Worm (Caenorhabditis elegans) whole organism, midembryonic: ENCODE measurements around the gene nxf-1.

Experiments used
- T22C8.4 ChIP-seq: fragments of 200-800 bp; sonication (Bioruptor generic); IDR thresholded peaks from 2 replicates; pipeline ENCODE4 v1.3.6; 2022; ENCODE audit warnings: missing genetic modification characterization, missing compliant biosample characterization
- flt-1 ChIP-seq: fragments of 200-800 bp; sonication (Bioruptor generic); IDR thresholded peaks from 2 replicates; pipeline ENCODE4 v1.3.6; 2022; ENCODE audit warnings: missing genetic modification characterization, missing compliant biosample characterization
- tab-1 ChIP-seq: fragments of 200-800 bp; sonication (Bioruptor generic); IDR thresholded peaks from 2 replicates; pipeline ENCODE4 v1.3.6; 2022; ENCODE audit warnings: missing genetic modification characterization, missing compliant biosample characterization

DNA sequence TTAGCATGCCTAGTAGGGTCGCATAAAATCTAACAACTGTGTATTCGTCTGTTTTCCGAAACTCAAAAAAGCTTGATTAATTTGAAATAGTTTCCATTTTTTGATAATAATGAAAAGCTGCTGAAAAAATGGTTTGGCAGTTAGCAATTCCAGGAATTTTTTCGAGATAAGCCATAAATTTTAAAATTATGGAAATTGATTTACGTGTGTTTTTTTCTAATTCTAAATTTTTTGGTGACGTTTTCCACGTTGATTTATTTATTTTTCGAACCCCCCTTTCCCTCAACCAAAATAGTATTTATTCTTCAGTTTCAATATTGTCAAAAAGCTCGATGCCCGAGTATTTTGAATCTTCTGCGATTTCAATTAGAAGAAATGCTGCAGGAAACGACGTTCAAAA lies 14.1 kb upstream of the nxf-1 start, which contains the start of gene F23B12.1:
- TF ChIP-seq T22C8.4: no peak
- no peak for TF ChIP-seq flt-1 (GFP tag; lab: Robert Waterston, UW)
- TF ChIP-seq tab-1 (GFP tag; lab: Robert Waterston, UW): no peak
